Worm (Caenorhabditis elegans) whole organism, L2 larva: Measurements from ENCODE around the gene col-131.

Source experiments
- fos-1 ChIP-seq: fragments of 150-350 bp; optimal IDR thresholded peaks from 2 replicates; lab custom pipeline; 2014; ENCODE audit warnings: missing biosample characterization, missing genetic modification characterization
- lin-39 ChIP-seq: fragments of 150-350 bp; optimal IDR thresholded peaks from 2 replicates; lab custom pipeline; 2014; ENCODE audit warnings: missing biosample characterization, missing genetic modification reagents, missing genetic modification characterization
- nhr-237 ChIP-seq: fragments of 150-350 bp; optimal IDR thresholded peaks from 2 replicates; lab custom pipeline; 2014; ENCODE audit warnings: missing biosample characterization, missing genetic modification characterization

DNA sequence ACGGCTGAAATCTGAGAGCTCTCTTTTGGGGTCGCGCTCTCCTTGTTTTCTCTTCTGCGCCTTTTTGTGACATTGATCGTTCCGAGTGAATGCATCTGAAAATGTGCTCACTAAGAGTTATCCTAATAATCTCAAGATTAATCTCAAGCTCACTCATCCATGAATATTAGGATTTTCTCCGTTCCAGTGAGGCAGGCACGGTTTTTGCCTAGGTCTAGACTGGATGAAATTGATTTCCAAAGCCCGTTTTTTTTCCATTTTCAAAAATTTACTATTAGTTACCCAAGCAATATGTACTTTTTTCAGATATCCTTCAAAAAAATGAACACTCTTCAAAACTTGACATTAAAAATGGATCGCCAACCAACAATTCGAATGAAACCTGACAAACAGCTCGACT, 25.0 kb downstream of the col-131 start, which contains the start of gene amt-2:
- TF ChIP-seq lin-39 (no peak), nhr-237 (no peak), fos-1 (tag; lab: Kevin White, UChicago) (no peak)
